Worm (Caenorhabditis elegans): ENCODE results near the gene nhr-20.

DNA sequence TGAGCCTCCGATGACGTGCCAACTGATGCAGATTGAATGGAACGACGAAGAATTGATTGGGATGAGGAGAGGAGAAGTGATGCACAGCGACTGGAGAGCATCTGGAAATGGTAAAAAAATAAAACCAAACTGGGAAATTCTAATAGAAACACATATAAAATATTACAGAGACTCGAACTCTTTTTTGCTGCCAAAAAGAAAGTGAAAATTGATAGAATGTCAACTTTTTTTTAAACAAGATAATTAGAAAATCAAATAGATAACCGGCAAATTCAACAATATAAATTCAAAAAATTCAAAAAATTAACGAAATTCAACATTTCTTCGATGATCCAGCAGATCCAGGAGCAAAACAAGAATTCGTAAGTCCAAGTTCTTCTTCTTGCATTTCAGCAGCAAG lies 10.4 kb upstream of the nhr-20 start, which contains the start of gene mrpl-21:
- TF ChIP-seq unc-62 (GFP tag; optimal IDR thresholded peaks at IDR 0.05): no peak
- no peak for TF ChIP-seq snpc-4 (tag; optimal IDR thresholded peaks at IDR 0.05)
- no peak for TF ChIP-seq nhr-11 (tag; optimal IDR thresholded peaks at IDR 0.05)
- TF ChIP-seq fkh-10 (GFP tag; optimal IDR thresholded peaks at IDR 0.05): no peak

Data from whole organism, L3 larva.